Fruit fly (Drosophila melanogaster) whole organism, embryonic: ENCODE results near the gene mRpS18C.

Experiments
- Adf1 ChIP-seq: fragments of 200-800 bp; sonication (Bioruptor generic); IDR thresholded peaks from 2 replicates; pipeline ENCODE4 v1.3.6; 2022; ENCODE audit warnings: missing biosample characterization, missing genetic modification characterization
- Aef1 ChIP-seq: fragments of 200-800 bp; sonication (Bioruptor generic); IDR thresholded peaks from 3 replicates; pipeline ENCODE4 v1.3.6; 2022; ENCODE audit warnings: missing biosample characterization, missing genetic modification characterization
- Atf-2 ChIP-seq: fragments of 200-800 bp; sonication (Bioruptor generic); optimal IDR thresholded peaks from 2 replicates; lab custom pipeline; 2016; ENCODE audit warnings: missing biosample characterization, missing genetic modification characterization
- CG1024 ChIP-seq: fragments of 200-800 bp; sonication (Bioruptor generic); IDR thresholded peaks from 2 replicates; pipeline ENCODE4 v1.3.6; 2022; ENCODE audit warnings: missing biosample characterization, missing genetic modification characterization
- CG10654 ChIP-seq: fragments of 200-800 bp; sonication (Bioruptor generic); optimal IDR thresholded peaks from 2 replicates; lab custom pipeline; 2016; ENCODE audit warnings: missing biosample characterization, missing genetic modification characterization
- CG12104 ChIP-seq: fragments of 200-800 bp; sonication (Bioruptor generic); optimal IDR thresholded peaks from 3 replicates; lab custom pipeline; 2016; ENCODE audit warnings: missing biosample characterization, missing genetic modification characterization
- CG13894 ChIP-seq: fragments of 200-800 bp; sonication (Bioruptor generic); optimal IDR thresholded peaks from 3 replicates; lab custom pipeline; 2018; ENCODE audit warnings: missing biosample characterization, mild to moderate bottlenecking, missing genetic modification characterization, moderate library complexity
- CG14441 ChIP-seq: fragments of 200-800 bp; sonication (Bioruptor generic); IDR thresholded peaks from 2 replicates; pipeline ENCODE4 v1.3.6; 2022; ENCODE audit warnings: missing biosample characterization, missing genetic modification characterization
- CG15269 ChIP-seq: fragments of 200-800 bp; sonication (Bioruptor generic); optimal IDR thresholded peaks from 2 replicates; lab custom pipeline; 2018; ENCODE audit warnings: missing biosample characterization, mild to moderate bottlenecking, missing genetic modification characterization, moderate library complexity
- CG16863 ChIP-seq: fragments of 200-800 bp; sonication (Bioruptor generic); optimal IDR thresholded peaks from 3 replicates; lab custom pipeline; 2016; ENCODE audit warnings: missing biosample characterization, missing genetic modification characterization
- CG17359 ChIP-seq: fragments of 200-800 bp; sonication (Bioruptor generic); optimal IDR thresholded peaks from 3 replicates; lab custom pipeline; 2018; ENCODE audit warnings: missing biosample characterization, mild to moderate bottlenecking, missing genetic modification characterization, moderate library complexity
- CG1832 ChIP-seq: fragments of 200-800 bp; sonication (Bioruptor generic); optimal IDR thresholded peaks from 2 replicates; lab custom pipeline; 2017; ENCODE audit warnings: missing biosample characterization, mild to moderate bottlenecking, missing genetic modification characterization, inconsistent platforms
- CG18476 ChIP-seq: fragments of 200-800 bp; sonication (Bioruptor generic); optimal IDR thresholded peaks from 2 replicates; lab custom pipeline; 2016; ENCODE audit warnings: missing biosample characterization, mild to moderate bottlenecking, missing genetic modification characterization
- CG2712 ChIP-seq: fragments of 200-800 bp; optimal IDR thresholded peaks from 3 replicates; lab custom pipeline; 2019; ENCODE audit warnings: missing biosample characterization, mild to moderate bottlenecking, missing genetic modification characterization, moderate library complexity
- CG4328 ChIP-seq: fragments of 200-800 bp; sonication (Bioruptor generic); optimal IDR thresholded peaks from 3 replicates; lab custom pipeline; 2017; ENCODE audit warnings: missing biosample characterization, missing genetic modification reagents, missing genetic modification characterization
- CG4854 ChIP-seq: fragments of 200-800 bp; sonication (Bioruptor generic); optimal IDR thresholded peaks from 2 replicates; lab custom pipeline; 2016; ENCODE audit warnings: missing biosample characterization, missing genetic modification characterization, inconsistent platforms
- CG7786 ChIP-seq: fragments of 200-800 bp; sonication (Bioruptor generic); optimal IDR thresholded peaks from 2 replicates; lab custom pipeline; 2016; ENCODE audit warnings: missing biosample characterization, missing genetic modification characterization
- CG7839 ChIP-seq: fragments of 200-800 bp; sonication (Bioruptor generic); optimal IDR thresholded peaks from 3 replicates; lab custom pipeline; 2018; ENCODE audit warnings: missing biosample characterization, mild to moderate bottlenecking, missing genetic modification characterization, moderate library complexity
- CG8924 ChIP-seq: fragments of 200-800 bp; optimal IDR thresholded peaks from 3 replicates; lab custom pipeline; 2019; ENCODE audit warnings: missing biosample characterization, mild to moderate bottlenecking, missing genetic modification characterization, moderate library complexity
- CG9437 ChIP-seq: fragments of 200-800 bp; sonication (Bioruptor generic); optimal IDR thresholded peaks from 2 replicates; lab custom pipeline; 2018; ENCODE audit warnings: missing biosample characterization, mild to moderate bottlenecking, missing genetic modification characterization
- CG9876 ChIP-seq: fragments of 200-800 bp; sonication (Bioruptor generic); optimal IDR thresholded peaks from 2 replicates; lab custom pipeline; 2016; ENCODE audit warnings: missing biosample characterization, missing genetic modification characterization
- CG9932 ChIP-seq: fragments of 200-800 bp; sonication (Bioruptor generic); IDR thresholded peaks from 2 replicates; pipeline ENCODE4 v1.3.6; 2022; ENCODE audit warnings: missing biosample characterization, missing genetic modification characterization
- CoRest ChIP-seq: fragments of 200-800 bp; sonication (Bioruptor generic); optimal IDR thresholded peaks from 3 replicates; lab custom pipeline; 2018; ENCODE audit warnings: missing biosample characterization, mild to moderate bottlenecking, missing genetic modification characterization, moderate library complexity
- ERR ChIP-seq: fragments of 200-800 bp; sonication (Bioruptor generic); optimal IDR thresholded peaks from 2 replicates; lab custom pipeline; 2016; ENCODE audit warnings: missing biosample characterization, missing genetic modification characterization
- H2.0 ChIP-seq: fragments of 200-800 bp; sonication (Bioruptor generic); IDR thresholded peaks from 2 replicates; pipeline ENCODE4 v1.3.6; 2022; ENCODE audit warnings: missing biosample characterization, missing genetic modification characterization
- Myb ChIP-seq: fragments of 200-800 bp; sonication (Bioruptor generic); optimal IDR thresholded peaks from 2 replicates; lab custom pipeline; 2016; ENCODE audit warnings: missing biosample characterization, missing genetic modification characterization
- Ravus ChIP-seq: fragments of 200-800 bp; sonication (Bioruptor generic); IDR thresholded peaks from 2 replicates; pipeline ENCODE4 v1.3.6; 2022; ENCODE audit warnings: missing biosample characterization, missing genetic modification characterization
- ash1 ChIP-seq: fragments of 200-800 bp; sonication (Bioruptor generic); optimal IDR thresholded peaks from 2 replicates; lab custom pipeline; 2018; ENCODE audit warnings: missing biosample characterization, mild to moderate bottlenecking, missing genetic modification characterization
- bcd ChIP-seq: fragments of 200-800 bp; sonication (Bioruptor generic); optimal IDR thresholded peaks from 2 replicates; lab custom pipeline; 2017; ENCODE audit warnings: missing biosample characterization, mild to moderate bottlenecking, missing genetic modification characterization
- chm ChIP-seq: fragments of 200-800 bp; sonication (Bioruptor generic); IDR thresholded peaks from 2 replicates; pipeline ENCODE4 v1.3.6; 2022; ENCODE audit warnings: missing biosample characterization, missing genetic modification characterization
- crc ChIP-seq: fragments of 200-800 bp; sonication (Bioruptor generic); optimal IDR thresholded peaks from 2 replicates; lab custom pipeline; 2016; ENCODE audit warnings: missing biosample characterization, missing genetic modification characterization
- crp ChIP-seq, 2 experiments: fragments of 200-800 bp; sonication (Bioruptor generic); optimal IDR thresholded peaks; 2 replicates in 1 of 2; 3 replicates in 1 of 2; lab custom pipeline; 2017; ENCODE audit warnings: missing biosample characterization in 2 of 2, missing genetic modification characterization in 2 of 2, mild to moderate bottlenecking in 1 of 2, moderate library complexity in 1 of 2
- en ChIP-seq: fragments of 200-800 bp; sonication (Bioruptor generic); optimal IDR thresholded peaks from 2 replicates; lab custom pipeline; 2016; ENCODE audit warnings: missing biosample characterization, missing genetic modification characterization
- eve ChIP-seq, 2 experiments: fragments of >200 bp; optimal IDR thresholded peaks; 2 replicates each; lab custom pipeline; 2017; ENCODE audit warnings: missing biosample characterization in 2 of 2, missing genetic modification characterization in 2 of 2
- fd64A ChIP-seq: fragments of 200-800 bp; sonication (Bioruptor generic); optimal IDR thresholded peaks from 3 replicates; lab custom pipeline; 2018; ENCODE audit warnings: missing biosample characterization, mild to moderate bottlenecking, missing genetic modification characterization
- ham ChIP-seq: fragments of 200-800 bp; sonication (Bioruptor generic); IDR thresholded peaks from 2 replicates; pipeline ENCODE4 v1.3.6; 2022; ENCODE audit warnings: missing biosample characterization, missing genetic modification characterization
- lilli ChIP-seq: fragments of 200-800 bp; sonication (Bioruptor generic); optimal IDR thresholded peaks from 3 replicates; lab custom pipeline; 2016; ENCODE audit warnings: missing biosample characterization, missing genetic modification characterization
- lola ChIP-seq, 3 experiments: fragments of >200 bp in 2 of 3; fragments of 200-800 bp in 1 of 3; sonication (Bioruptor generic) in 1 of 3; optimal IDR thresholded peaks; 2 replicates each; lab custom pipeline; 2017 to 2019; ENCODE audit warnings: missing biosample characterization in 3 of 3, missing genetic modification characterization in 3 of 3, mild to moderate bottlenecking in 1 of 3, moderate library complexity in 1 of 3
- oc ChIP-seq: fragments of 200-800 bp; sonication (Bioruptor generic); optimal IDR thresholded peaks from 2 replicates; lab custom pipeline; 2018; ENCODE audit warnings: missing biosample characterization, mild to moderate bottlenecking, missing genetic modification characterization, moderate library complexity
- pros ChIP-seq: fragments of 200-800 bp; sonication (Bioruptor generic); optimal IDR thresholded peaks from 3 replicates; lab custom pipeline; 2019; ENCODE audit warnings: missing biosample characterization, mild to moderate bottlenecking, missing genetic modification characterization, moderate library complexity
- ro ChIP-seq: fragments of 200-800 bp; sonication (Bioruptor generic); IDR thresholded peaks from 2 replicates; pipeline ENCODE4 v1.3.6; 2022; ENCODE audit warnings: missing biosample characterization, missing genetic modification characterization
- sens-2 ChIP-seq: fragments of 200-800 bp; sonication (Bioruptor generic); IDR thresholded peaks from 2 replicates; pipeline ENCODE4 v1.3.6; 2022; ENCODE audit warnings: missing biosample characterization, missing genetic modification characterization
- sim ChIP-seq: fragments of 200-800 bp; sonication (Bioruptor generic); IDR thresholded peaks from 2 replicates; pipeline ENCODE4 v1.3.6; 2022; ENCODE audit warnings: missing biosample characterization, missing genetic modification characterization
- so ChIP-seq: fragments of 200-800 bp; sonication (Bioruptor generic); IDR thresholded peaks from 3 replicates; pipeline ENCODE4 v1.3.6; 2022; ENCODE audit warnings: missing biosample characterization, missing genetic modification characterization
- stc ChIP-seq: fragments of 200-800 bp; sonication (Bioruptor generic); IDR thresholded peaks from 2 replicates; pipeline ENCODE4 v1.3.6; 2022; ENCODE audit warnings: missing biosample characterization, missing genetic modification characterization
- stwl ChIP-seq: fragments of 200-800 bp; sonication (Bioruptor generic); optimal IDR thresholded peaks from 3 replicates; lab custom pipeline; 2018; ENCODE audit warnings: missing biosample characterization, mild to moderate bottlenecking, missing genetic modification characterization, moderate library complexity
- twi ChIP-seq: fragments of 200-800 bp; optimal IDR thresholded peaks from 2 replicates; lab custom pipeline; 2019; ENCODE audit warnings: missing biosample characterization, mild to moderate bottlenecking, missing genetic modification characterization, moderate library complexity
- unc-4 ChIP-seq: fragments of 200-800 bp; sonication (Bioruptor generic); IDR thresholded peaks from 2 replicates; pipeline ENCODE4 v1.3.6; 2022; ENCODE audit warnings: missing biosample characterization, missing genetic modification characterization; ENCODE audit not compliant: partially characterized antibody
- zen2 ChIP-seq: fragments of 200-800 bp; sonication (Bioruptor generic); IDR thresholded peaks from 3 replicates; pipeline ENCODE4 v1.3.6; 2022; ENCODE audit warnings: missing biosample characterization, missing genetic modification characterization; ENCODE audit not compliant: partially characterized antibody
- zfh1 ChIP-seq: fragments of 200-800 bp; sonication (Bioruptor generic); IDR thresholded peaks from 3 replicates; pipeline ENCODE4 v1.3.6; 2022; ENCODE audit warnings: missing biosample characterization, missing genetic modification characterization
- zfh2 ChIP-seq: fragments of 200-800 bp; sonication (Bioruptor generic); optimal IDR thresholded peaks from 2 replicates; lab custom pipeline; 2016; ENCODE audit warnings: missing biosample characterization, missing genetic modification characterization

Gene mRpS18C

dm6 chr3R:30461608-30462243, 38.0 kb downstream of the mRpS18C start (continued):
- TF ChIP-seq stwl (tag; lab: Kevin White, UChicago) = no peak
- peak; percentile 6 for TF ChIP-seq CG4328 (GFP tag; lab: Kevin White, UChicago)
- TF ChIP-seq lilli (GFP tag; lab: Kevin White, UChicago) = no peak
- no peak for TF ChIP-seq CG9437 (GFP tag; lab: Kevin White, UChicago)
- TF ChIP-seq CG7786 (GFP tag; lab: Kevin White, UChicago) = no peak
- no peak for TF ChIP-seq CG4854 (GFP tag; lab: Kevin White, UChicago)
- TF ChIP-seq zfh1 (GFP tag; lab: Robert Waterston, UW) = no peak; the same call in 2 of the 3 replicates
- TF ChIP-seq oc (tag; lab: Kevin White, UChicago) = no peak
- peak; percentile 56 for TF ChIP-seq CG15269 (tag; lab: Kevin White, UChicago)
- TF ChIP-seq CG16863 (GFP tag; lab: Kevin White, UChicago) = no peak
- no peak for TF ChIP-seq ash1
- peak in 1 of 3 experiments; percentile 31 for TF ChIP-seq lola (GFP tag; optimal IDR thresholded peaks at IDR 0.05; lab: Kevin White, UChicago)
- no peak for TF ChIP-seq eve (GFP tag; optimal IDR thresholded peaks at IDR 0.05; lab: Kevin White, UChicago)
- TF ChIP-seq Atf-2 (GFP tag; lab: Kevin White, UChicago) = no peak
- no peak for TF ChIP-seq ERR (GFP tag; lab: Kevin White, UChicago)
- TF ChIP-seq chm (GFP tag; lab: Robert Waterston, UW) = no peak
- TF ChIP-seq CG8924 (tag; lab: Kevin White, UChicago) = peak; percentile 22
- no peak for TF ChIP-seq Aef1 (GFP tag; lab: Robert Waterston, UW)
- TF ChIP-seq CoRest (tag; lab: Kevin White, UChicago) = peak; percentile 41
- TF ChIP-seq CG17359 (tag; lab: Kevin White, UChicago) = peak; percentile 29
- no peak for TF ChIP-seq zen2 (GFP tag; lab: Robert Waterston, UW)
- TF ChIP-seq CG18476 = no peak
- TF ChIP-seq crc (GFP tag; lab: Kevin White, UChicago) = no peak
- TF ChIP-seq bcd (GFP tag; lab: Kevin White, UChicago) = peak; percentile 26
- no peak for TF ChIP-seq twi (tag; lab: Kevin White, UChicago)
- no peak for TF ChIP-seq zfh2 (GFP tag; lab: Kevin White, UChicago)
- TF ChIP-seq CG1024 (GFP tag; lab: Robert Waterston, UW) = no peak
- TF ChIP-seq sens-2 (GFP tag; lab: Robert Waterston, UW) = no peak
- no peak for TF ChIP-seq CG12104
- no peak for TF ChIP-seq CG1832 (GFP tag; lab: Kevin White, UChicago)
- TF ChIP-seq Myb (GFP tag; lab: Kevin White, UChicago) = no peak
- TF ChIP-seq CG2712 (tag; lab: Kevin White, UChicago) = peak; percentile 39
- peak; percentile 58 for TF ChIP-seq CG7839
- TF ChIP-seq so = no peak; the same call in 2 of the 3 replicates
- TF ChIP-seq fd64A (GFP tag; lab: Kevin White, UChicago) = no peak
- TF ChIP-seq CG9932 (GFP tag; lab: Robert Waterston, UW) = no peak
- no peak for TF ChIP-seq en (GFP tag; lab: Kevin White, UChicago)
- TF ChIP-seq pros (GFP tag; lab: Kevin White, UChicago) = peak; percentile 63
- TF ChIP-seq H2.0 = 0 out of 2 replicates have a peak, but pooled peaks have one; percentile 41
- no peak for TF ChIP-seq sim (GFP tag; lab: Robert Waterston, UW)
- no peak for TF ChIP-seq ro
- TF ChIP-seq CG10654 (GFP tag; lab: Kevin White, UChicago) = no peak
- TF ChIP-seq Adf1 = no peak
- no peak for TF ChIP-seq unc-4 (GFP tag; lab: Robert Waterston, UW)
- no peak for TF ChIP-seq ham (GFP tag; lab: Robert Waterston, UW)
- no peak for TF ChIP-seq crp (GFP tag; optimal IDR thresholded peaks at IDR 0.05; lab: Kevin White, UChicago)
- TF ChIP-seq CG13894 = no peak
- 0 out of 2 replicates have a peak, but pooled peaks have one; percentile 8 for TF ChIP-seq stc (GFP tag; lab: Robert Waterston, UW)
- no peak for TF ChIP-seq Ravus
- peak; percentile 28; the same call in 1 of the 2 replicates for TF ChIP-seq CG14441 (GFP tag; lab: Robert Waterston, UW)
- TF ChIP-seq CG9876 (GFP tag; lab: Kevin White, UChicago) = no peak
